Fruit fly (Drosophila melanogaster) whole organism, embryonic: Measurements from ENCODE around the gene Rassf.

Experiments
- B-H1 ChIP-seq: fragments of 200-800 bp; sonication (Bioruptor generic); IDR thresholded peaks from 3 replicates; pipeline ENCODE4 v1.3.6; 2022; ENCODE audit warnings: missing biosample characterization, missing genetic modification characterization
- CG10147 ChIP-seq: fragments of 200-800 bp; sonication (Bioruptor generic); optimal IDR thresholded peaks from 2 replicates; lab custom pipeline; 2019; ENCODE audit warnings: missing biosample characterization, mild to moderate bottlenecking, missing genetic modification characterization, moderate library complexity
- CG10543 ChIP-seq: fragments of 200-800 bp; sonication (Bioruptor generic); optimal IDR thresholded peaks from 3 replicates; lab custom pipeline; 2017; ENCODE audit warnings: missing biosample characterization, mild to moderate bottlenecking, missing genetic modification characterization, moderate library complexity
- CG11085 ChIP-seq: fragments of 200-800 bp; sonication (Bioruptor generic); IDR thresholded peaks from 2 replicates; pipeline ENCODE4 v1.3.6; 2022; ENCODE audit warnings: missing biosample characterization, missing genetic modification characterization
- CG11093 ChIP-seq: fragments of 200-800 bp; sonication (Bioruptor generic); IDR thresholded peaks from 3 replicates; pipeline ENCODE4 v1.3.6; 2022; ENCODE audit warnings: missing biosample characterization, missing genetic modification characterization
- CG12659 ChIP-seq: fragments of 200-800 bp; sonication (Bioruptor generic); optimal IDR thresholded peaks from 3 replicates; lab custom pipeline; 2017; ENCODE audit warnings: mild to moderate bottlenecking, missing biosample characterization, missing genetic modification reagents, missing genetic modification characterization
- CG13296 ChIP-seq: fragments of 200-800 bp; sonication (Bioruptor generic); optimal IDR thresholded peaks from 3 replicates; lab custom pipeline; 2018; ENCODE audit warnings: missing biosample characterization, mild to moderate bottlenecking, missing genetic modification characterization
- CG15269 ChIP-seq: fragments of 200-800 bp; sonication (Bioruptor generic); optimal IDR thresholded peaks from 2 replicates; lab custom pipeline; 2018; ENCODE audit warnings: missing biosample characterization, mild to moderate bottlenecking, missing genetic modification characterization, moderate library complexity
- CG16863 ChIP-seq: fragments of 200-800 bp; sonication (Bioruptor generic); optimal IDR thresholded peaks from 3 replicates; lab custom pipeline; 2016; ENCODE audit warnings: missing biosample characterization, missing genetic modification characterization
- CG18619 ChIP-seq: fragments of 200-800 bp; sonication (Bioruptor generic); optimal IDR thresholded peaks from 3 replicates; lab custom pipeline; 2017; ENCODE audit warnings: missing biosample characterization, mild to moderate bottlenecking, missing genetic modification characterization
- CG2116 ChIP-seq: fragments of 200-800 bp; sonication (Bioruptor generic); optimal IDR thresholded peaks from 3 replicates; lab custom pipeline; 2018; ENCODE audit warnings: missing biosample characterization, mild to moderate bottlenecking, missing genetic modification characterization
- CG30403 ChIP-seq: fragments of 200-800 bp; sonication (Bioruptor generic); optimal IDR thresholded peaks from 3 replicates; lab custom pipeline; 2016; ENCODE audit warnings: missing biosample characterization, missing genetic modification characterization
- CG32767 ChIP-seq: fragments of 200-800 bp; sonication (Bioruptor generic); IDR thresholded peaks from 2 replicates; pipeline ENCODE4 v1.3.6; 2022; ENCODE audit warnings: missing biosample characterization, missing genetic modification characterization
- CG3281 ChIP-seq: fragments of 200-800 bp; sonication (Bioruptor generic); optimal IDR thresholded peaks from 3 replicates; lab custom pipeline; 2017; ENCODE audit warnings: missing biosample characterization, mild to moderate bottlenecking, missing genetic modification characterization
- CG3407 ChIP-seq: fragments of 200-800 bp; sonication (Bioruptor generic); optimal IDR thresholded peaks from 2 replicates; lab custom pipeline; 2018; ENCODE audit warnings: missing biosample characterization, mild to moderate bottlenecking, missing genetic modification characterization
- CG6175 ChIP-seq: fragments of 200-800 bp; sonication (Bioruptor generic); IDR thresholded peaks from 3 replicates; pipeline ENCODE4 v1.3.6; 2022; ENCODE audit warnings: missing biosample characterization, missing genetic modification characterization
- CG6854 ChIP-seq: fragments of 200-800 bp; sonication (Bioruptor generic); optimal IDR thresholded peaks from 3 replicates; lab custom pipeline; 2017; ENCODE audit warnings: missing biosample characterization, mild to moderate bottlenecking, missing genetic modification characterization
- CG7556 ChIP-seq: fragments of 200-800 bp; sonication (Bioruptor generic); optimal IDR thresholded peaks from 2 replicates; lab custom pipeline; 2017; ENCODE audit warnings: missing biosample characterization, mild to moderate bottlenecking, missing genetic modification characterization
- CG7839 ChIP-seq: fragments of 200-800 bp; sonication (Bioruptor generic); optimal IDR thresholded peaks from 3 replicates; lab custom pipeline; 2018; ENCODE audit warnings: missing biosample characterization, mild to moderate bottlenecking, missing genetic modification characterization, moderate library complexity
- CG7963 ChIP-seq: fragments of 200-800 bp; sonication (Bioruptor generic); IDR thresholded peaks from 3 replicates; pipeline ENCODE4 v1.3.6; 2022; ENCODE audit warnings: missing biosample characterization, missing genetic modification characterization; ENCODE audit not compliant: partially characterized antibody
- CG9215 ChIP-seq: fragments of 200-800 bp; sonication (Bioruptor generic); IDR thresholded peaks from 2 replicates; pipeline ENCODE4 v1.3.6; 2022; ENCODE audit warnings: missing biosample characterization, missing genetic modification characterization
- CG9727 ChIP-seq: fragments of 200-800 bp; sonication (Bioruptor generic); optimal IDR thresholded peaks from 3 replicates; lab custom pipeline; 2017; ENCODE audit warnings: missing biosample characterization, mild to moderate bottlenecking, missing genetic modification characterization
- Dp ChIP-seq: fragments of 200-800 bp; sonication (Bioruptor generic); optimal IDR thresholded peaks from 2 replicates; lab custom pipeline; 2018; ENCODE audit warnings: missing biosample characterization, mild to moderate bottlenecking, missing genetic modification characterization, moderate library complexity
- Ets65A ChIP-seq: fragments of 200-800 bp; sonication (Bioruptor generic); peaks from one replicate; lab custom pipeline; 2016; ENCODE audit warnings: missing biosample characterization, missing genetic modification characterization
- Fer1 ChIP-seq: fragments of 200-800 bp; sonication (Bioruptor generic); optimal IDR thresholded peaks from 2 replicates; lab custom pipeline; 2017; ENCODE audit warnings: missing biosample characterization, mild to moderate bottlenecking, missing genetic modification characterization
- Fer3 ChIP-seq: fragments of 200-800 bp; sonication (Bioruptor generic); optimal IDR thresholded peaks from 2 replicates; lab custom pipeline; 2018; ENCODE audit warnings: missing biosample characterization, mild to moderate bottlenecking, missing genetic modification characterization, moderate library complexity
- Lhr ChIP-seq: fragments of 200-800 bp; sonication (Bioruptor generic); optimal IDR thresholded peaks from 3 replicates; lab custom pipeline; 2017; ENCODE audit warnings: mild to moderate bottlenecking, missing biosample characterization, missing genetic modification reagents, missing genetic modification characterization
- MBD-R2 ChIP-seq: fragments of 200-800 bp; sonication (Bioruptor generic); IDR thresholded peaks from 2 replicates; pipeline ENCODE4 v1.3.6; 2022; ENCODE audit warnings: missing biosample characterization, missing genetic modification characterization
- Med ChIP-seq: fragments of 200-800 bp; sonication (Bioruptor generic); peaks from one replicate; lab custom pipeline; 2016; ENCODE audit warnings: missing biosample characterization, missing genetic modification characterization, mild to moderate bottlenecking, inconsistent platforms, moderate library complexity
- Meics ChIP-seq: fragments of 200-800 bp; sonication (Bioruptor generic); optimal IDR thresholded peaks from 2 replicates; lab custom pipeline; 2017; ENCODE audit warnings: missing biosample characterization, mild to moderate bottlenecking, missing genetic modification characterization
- Nf-YC ChIP-seq: fragments of 200-800 bp; optimal IDR thresholded peaks from 3 replicates; lab custom pipeline; 2019; ENCODE audit warnings: missing biosample characterization, mild to moderate bottlenecking, missing genetic modification characterization, moderate library complexity
- Ravus ChIP-seq: fragments of 200-800 bp; sonication (Bioruptor generic); IDR thresholded peaks from 2 replicates; pipeline ENCODE4 v1.3.6; 2022; ENCODE audit warnings: missing biosample characterization, missing genetic modification characterization
- ap ChIP-seq: fragments of 200-800 bp; sonication (Bioruptor generic); IDR thresholded peaks from 2 replicates; pipeline ENCODE4 v1.3.6; 2022; ENCODE audit warnings: missing biosample characterization, missing genetic modification characterization
- bcd ChIP-seq: fragments of 200-800 bp; sonication (Bioruptor generic); optimal IDR thresholded peaks from 2 replicates; lab custom pipeline; 2017; ENCODE audit warnings: missing biosample characterization, mild to moderate bottlenecking, missing genetic modification characterization
- btn ChIP-seq: fragments of 200-800 bp; sonication (Bioruptor generic); optimal IDR thresholded peaks from 2 replicates; lab custom pipeline; 2016; ENCODE audit warnings: missing biosample characterization, missing genetic modification characterization
- cwo ChIP-seq: fragments of 200-800 bp; sonication (Bioruptor generic); optimal IDR thresholded peaks from 3 replicates; lab custom pipeline; 2017; ENCODE audit warnings: missing biosample characterization, missing genetic modification characterization, mild to moderate bottlenecking, moderate library complexity, missing genetic modification reagents
- dmrt99B ChIP-seq: fragments of 200-800 bp; sonication (Bioruptor generic); optimal IDR thresholded peaks from 2 replicates; lab custom pipeline; 2018; ENCODE audit warnings: missing biosample characterization, mild to moderate bottlenecking, missing genetic modification characterization, moderate library complexity
- dysf ChIP-seq: fragments of 200-800 bp; sonication (Bioruptor generic); IDR thresholded peaks from 3 replicates; pipeline ENCODE4 v1.3.6; 2022; ENCODE audit warnings: missing biosample characterization, missing genetic modification characterization
- gem ChIP-seq: fragments of 200-800 bp; sonication (Bioruptor generic); optimal IDR thresholded peaks from 2 replicates; lab custom pipeline; 2019; ENCODE audit warnings: missing biosample characterization, mild to moderate bottlenecking, missing genetic modification characterization, moderate library complexity
- grau ChIP-seq: fragments of 200-800 bp; optimal IDR thresholded peaks from 3 replicates; lab custom pipeline; 2019; ENCODE audit warnings: missing biosample characterization, mild to moderate bottlenecking, missing genetic modification characterization, moderate library complexity
- hth ChIP-seq: fragments of >200 bp; optimal IDR thresholded peaks from 2 replicates; lab custom pipeline; 2017; ENCODE audit warnings: inconsistent platforms
- nmo ChIP-seq: fragments of 200-800 bp; sonication (Bioruptor generic); optimal IDR thresholded peaks from 2 replicates; lab custom pipeline; 2018; ENCODE audit warnings: missing biosample characterization, mild to moderate bottlenecking, missing genetic modification characterization, moderate library complexity
- row ChIP-seq: fragments of 200-800 bp; sonication (Bioruptor generic); IDR thresholded peaks from 3 replicates; pipeline ENCODE4 v1.3.6; 2022; ENCODE audit warnings: missing biosample characterization, missing genetic modification characterization
- scrt ChIP-seq: fragments of 200-800 bp; sonication (Bioruptor generic); optimal IDR thresholded peaks from 2 replicates; lab custom pipeline; 2018; ENCODE audit warnings: missing biosample characterization, mild to moderate bottlenecking, missing genetic modification characterization, moderate library complexity
- slbo ChIP-seq: fragments of 200-800 bp; sonication (Bioruptor generic); IDR thresholded peaks from 2 replicates; pipeline ENCODE4 v1.3.6; 2022; ENCODE audit warnings: missing biosample characterization, missing genetic modification characterization
- tin ChIP-seq: fragments of 200-800 bp; sonication (Bioruptor generic); optimal IDR thresholded peaks from 3 replicates; lab custom pipeline; 2016; ENCODE audit warnings: missing biosample characterization, missing genetic modification characterization
- vnd ChIP-seq: fragments of 200-800 bp; sonication (Bioruptor generic); IDR thresholded peaks from 3 replicates; pipeline ENCODE4 v1.3.6; 2022; ENCODE audit warnings: missing biosample characterization, missing genetic modification characterization; ENCODE audit not compliant: partially characterized antibody
- zfh2 ChIP-seq: fragments of 200-800 bp; sonication (Bioruptor generic); optimal IDR thresholded peaks from 2 replicates; lab custom pipeline; 2016; ENCODE audit warnings: missing biosample characterization, missing genetic modification characterization

Rassf gene

DNA sequence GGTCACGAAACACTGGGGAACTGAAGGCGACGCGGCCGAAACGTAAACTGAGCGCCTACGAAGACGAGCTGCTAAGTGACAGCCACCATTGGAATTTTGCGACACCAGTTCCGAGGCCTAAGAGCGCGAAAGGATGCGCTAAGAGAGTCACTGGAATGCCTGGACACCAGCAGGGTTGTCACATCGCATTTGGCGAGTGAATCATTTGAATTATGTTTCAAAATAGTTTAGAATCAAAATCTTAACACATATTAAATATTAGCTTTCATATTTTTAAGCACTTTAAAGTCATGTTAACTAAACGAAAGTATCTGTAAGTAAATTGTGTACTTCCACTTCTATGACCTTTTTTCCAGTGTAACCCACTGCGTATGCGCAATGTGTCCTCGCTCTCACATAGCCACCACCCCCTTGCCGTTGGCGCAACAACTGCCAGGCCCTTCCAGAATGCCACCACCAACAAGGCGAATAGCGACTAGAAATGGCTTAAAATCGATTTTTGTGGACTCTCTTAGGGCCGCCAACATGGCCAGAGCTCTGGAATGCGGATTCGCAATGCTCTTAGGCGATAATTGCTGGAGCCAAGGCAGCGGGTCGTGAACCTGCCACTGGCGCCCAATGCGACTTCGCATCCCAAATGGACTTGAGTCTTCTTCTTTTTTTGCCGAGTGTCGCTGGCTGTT, 4.9 kb downstream of the Rassf start, which contains the start of gene Cow (continued):
- no peak for TF ChIP-seq Dp (GFP tag; lab: Kevin White, UChicago)
- TF ChIP-seq CG10543: peak; percentile 21
- TF ChIP-seq vnd (GFP tag; lab: Robert Waterston, UW): no peak
- no peak for TF ChIP-seq hth (lab: Kevin White, UChicago)
- TF ChIP-seq cwo (GFP tag; lab: Kevin White, UChicago): peak; percentile 72
- TF ChIP-seq CG2116: peak; percentile 4

dm6 chr3R:23110724-23111123, 7.0 kb downstream of the Rassf start:
- no peak for TF ChIP-seq Ravus
- peak; percentile 19 for TF ChIP-seq grau (tag; lab: Kevin White, UChicago)
- peak; percentile 1 for TF ChIP-seq CG13296 (GFP tag; lab: Kevin White, UChicago)
- TF ChIP-seq CG16863: no peak
- TF ChIP-seq CG7556 (GFP tag; lab: Kevin White, UChicago): peak; percentile 29
- TF ChIP-seq Meics (GFP tag; lab: Kevin White, UChicago): peak; percentile 31
- TF ChIP-seq MBD-R2: no peak
- no peak for TF ChIP-seq B-H1 (GFP tag; lab: Robert Waterston, UW)
- TF ChIP-seq Lhr (GFP tag; lab: Kevin White, UChicago): no peak
- TF ChIP-seq tin (GFP tag; lab: Kevin White, UChicago): no peak
- peak; percentile 33 for TF ChIP-seq CG15269 (tag; lab: Kevin White, UChicago)
- TF ChIP-seq CG6175: no peak
- TF ChIP-seq Med (GFP tag; lab: Kevin White, UChicago): peak; percentile 86
- TF ChIP-seq btn: no peak
- TF ChIP-seq CG11085: no peak
- TF ChIP-seq gem (tag; lab: Kevin White, UChicago): peak; percentile 37
- TF ChIP-seq CG9215 (GFP tag; lab: Robert Waterston, UW): 0 out of 2 replicates have a peak, but pooled peaks have one; percentile 5
- peak; percentile 49; the same call in 2 of the 3 replicates for TF ChIP-seq row
- TF ChIP-seq nmo (GFP tag; lab: Kevin White, UChicago): peak; percentile 19
- no peak for TF ChIP-seq CG7963 (GFP tag; lab: Robert Waterston, UW)
- peak; percentile 6 for TF ChIP-seq scrt (GFP tag; lab: Kevin White, UChicago)
- peak; percentile 2 for TF ChIP-seq CG12659
- no peak for TF ChIP-seq CG3407
- no peak for TF ChIP-seq CG6854 (GFP tag; lab: Kevin White, UChicago)
- peak; percentile 37 for TF ChIP-seq CG18619 (GFP tag; lab: Kevin White, UChicago)
- peak; percentile 2 for TF ChIP-seq zfh2 (GFP tag; lab: Kevin White, UChicago)
- TF ChIP-seq dmrt99B (tag; lab: Kevin White, UChicago): peak; percentile 29
- peak; percentile 40 for TF ChIP-seq Fer1
- peak; percentile 30; the same call in 1 of the 2 replicates for TF ChIP-seq slbo (GFP tag; lab: Robert Waterston, UW)
- peak; percentile 12 for TF ChIP-seq Nf-YC (tag; lab: Kevin White, UChicago)
- no peak for TF ChIP-seq CG32767 (GFP tag; lab: Robert Waterston, UW)
- TF ChIP-seq CG9727 (GFP tag; lab: Kevin White, UChicago): peak; percentile 4
- TF ChIP-seq Ets65A (GFP tag; lab: Kevin White, UChicago): peak; percentile 54
- peak; percentile 66 for TF ChIP-seq CG10147 (GFP tag; lab: Kevin White, UChicago)
- no peak for TF ChIP-seq CG11093
- no peak for TF ChIP-seq ap (GFP tag; lab: Robert Waterston, UW)
- TF ChIP-seq CG30403 (GFP tag; lab: Kevin White, UChicago): peak; percentile 8
- peak; percentile 24; the same call in 1 of the 3 replicates for TF ChIP-seq dysf (GFP tag; lab: Robert Waterston, UW)
- peak; percentile 35 for TF ChIP-seq CG3281 (GFP tag; lab: Kevin White, UChicago)
- TF ChIP-seq CG7839 (tag; lab: Kevin White, UChicago): peak; percentile 46
- TF ChIP-seq Fer3 (tag; lab: Kevin White, UChicago): peak; percentile 41
- peak; percentile 30 for TF ChIP-seq bcd
